Fruit fly (Drosophila melanogaster): ENCODE data around the gene Atx-1.

- no peak for TF ChIP-seq CG11617 (GFP tag; optimal IDR thresholded peaks at IDR 0.05)
- no peak for TF ChIP-seq CG12768 (GFP tag; optimal IDR thresholded peaks at IDR 0.05)
Observed at dm6 chrX:6775622-6776021, 47.4 kb upstream of the Atx-1 start.

Data from whole organism, adult.